Fruit fly (Drosophila melanogaster) whole organism, wandering third instar larva: ENCODE measurements around the gene Osi6.

Experiments used
- CG32264 ChIP-seq: fragments of 200-800 bp; sonication (Bioruptor generic); optimal IDR thresholded peaks from 2 replicates; lab custom pipeline; 2016; ENCODE audit warnings: missing biosample characterization, missing genetic modification characterization
- CG9705 ChIP-seq: fragments of 200-800 bp; sonication (Bioruptor generic); optimal IDR thresholded peaks from 2 replicates; lab custom pipeline; 2018; ENCODE audit warnings: missing biosample characterization, mild to moderate bottlenecking, missing genetic modification characterization
- CrebA ChIP-seq: fragments of 200-800 bp; sonication (Bioruptor generic); optimal IDR thresholded peaks from 2 replicates; lab custom pipeline; 2016; ENCODE audit warnings: missing biosample characterization, mild to moderate bottlenecking, missing genetic modification characterization, borderline replicate concordance
- Dif ChIP-seq: fragments of 200-275, 200-300 bp; sonication (Bioruptor generic); optimal IDR thresholded peaks from 2 replicates; lab custom pipeline; 2018; ENCODE audit warnings: missing biosample characterization, missing genetic modification characterization; ENCODE audit not compliant: partially characterized antibody
- GATAd ChIP-seq: sonication (Bioruptor generic); optimal IDR thresholded peaks from 2 replicates; lab custom pipeline; 2016; ENCODE audit warnings: missing biosample characterization, missing genetic modification characterization
- HLH106 ChIP-seq: fragments of 200-800 bp; optimal IDR thresholded peaks from 3 replicates; lab custom pipeline; 2019; ENCODE audit warnings: missing biosample characterization, mild to moderate bottlenecking, missing genetic modification characterization, moderate library complexity
- Hnf4 ChIP-seq: fragments of 200-800 bp; sonication (Bioruptor generic); optimal IDR thresholded peaks from 2 replicates; lab custom pipeline; 2016; ENCODE audit warnings: missing biosample characterization, mild to moderate bottlenecking, missing genetic modification characterization
- Hr78 ChIP-seq: fragments of >200 bp; optimal IDR thresholded peaks from 2 replicates; lab custom pipeline; 2017; ENCODE audit warnings: missing biosample characterization, missing genetic modification characterization
- Hr83 ChIP-seq: fragments of 200-300 bp; sonication (Bioruptor generic); optimal IDR thresholded peaks from 2 replicates; lab custom pipeline; 2016; ENCODE audit warnings: missing biosample characterization, mild to moderate bottlenecking, missing genetic modification characterization, moderate library complexity; ENCODE audit not compliant: poor library complexity, severe bottlenecking
- Jra ChIP-seq: sonication (Bioruptor generic); optimal IDR thresholded peaks from 2 replicates; lab custom pipeline; 2016; ENCODE audit warnings: missing biosample characterization, missing genetic modification characterization
- Mio ChIP-seq: sonication (Bioruptor generic); optimal IDR thresholded peaks from 2 replicates; lab custom pipeline; 2016; ENCODE audit warnings: missing biosample characterization, missing genetic modification characterization
- Myc ChIP-seq: fragments of >200 bp; optimal IDR thresholded peaks from 2 replicates; lab custom pipeline; 2017
- N ChIP-seq: fragments of >200 bp; optimal IDR thresholded peaks from 2 replicates; lab custom pipeline; 2018; ENCODE audit warnings: missing biosample characterization, missing external identifiers, missing genetic modification characterization
- OdsH ChIP-seq: fragments of 200-800 bp; sonication (Bioruptor generic); optimal IDR thresholded peaks from 2 replicates; lab custom pipeline; 2016; ENCODE audit warnings: missing biosample characterization, mild to moderate bottlenecking, missing genetic modification characterization
- Sp1 ChIP-seq: fragments of 200-800 bp; sonication (Bioruptor generic); optimal IDR thresholded peaks from 3 replicates; lab custom pipeline; 2019; ENCODE audit warnings: missing biosample characterization, mild to moderate bottlenecking, missing genetic modification characterization, moderate library complexity
- br ChIP-seq: fragments of 200-800 bp; sonication (Bioruptor generic); optimal IDR thresholded peaks from 2 replicates; lab custom pipeline; 2016; ENCODE audit warnings: missing biosample characterization, missing genetic modification characterization
- brk ChIP-seq: fragments of 200-800 bp; sonication (Bioruptor generic); optimal IDR thresholded peaks from 2 replicates; lab custom pipeline; 2016; ENCODE audit warnings: missing biosample characterization, mild to moderate bottlenecking, missing genetic modification characterization
- dl ChIP-seq, 2 experiments: fragments of 175-275, 200-275 bp in 1 of 2; fragments of 200-275 bp in 1 of 2; sonication (Bioruptor generic); optimal IDR thresholded peaks; lab custom pipeline; 2018; ENCODE audit warnings: mild to moderate bottlenecking in 2 of 2, missing biosample characterization in 2 of 2, missing genetic modification characterization in 2 of 2, moderate library complexity in 2 of 2; ENCODE audit not compliant: partially characterized antibody in 2 of 2, insufficient read depth in 1 of 2
- dmrt93B ChIP-seq: fragments of 200-800 bp; sonication (Bioruptor generic); optimal IDR thresholded peaks from 2 replicates; lab custom pipeline; 2018; ENCODE audit warnings: missing biosample characterization, mild to moderate bottlenecking, missing genetic modification characterization
- ey ChIP-seq: fragments of 200-800 bp; sonication (Bioruptor generic); optimal IDR thresholded peaks from 2 replicates; lab custom pipeline; 2016; ENCODE audit warnings: missing biosample characterization, missing genetic modification characterization
- foxo ChIP-seq, 2 experiments: fragments of 200-800 bp; sonication (Bioruptor generic); optimal IDR thresholded peaks; 2 replicates in 1 of 2; 3 replicates in 1 of 2; lab custom pipeline; 2016 to 2017; ENCODE audit warnings: missing biosample characterization in 2 of 2, missing genetic modification characterization in 2 of 2
- fru ChIP-seq: fragments of 200-800 bp; sonication (Bioruptor generic); optimal IDR thresholded peaks from 3 replicates; lab custom pipeline; 2016; ENCODE audit warnings: missing biosample characterization, mild to moderate bottlenecking, missing genetic modification characterization
- h ChIP-seq: fragments of 200-800 bp; sonication (Bioruptor generic); optimal IDR thresholded peaks from 3 replicates; lab custom pipeline; 2016; ENCODE audit warnings: missing biosample characterization, mild to moderate bottlenecking, missing genetic modification characterization
- jim ChIP-seq: fragments of 175-275, 200-325 bp; sonication (Bioruptor generic); optimal IDR thresholded peaks from 2 replicates; lab custom pipeline; 2016; ENCODE audit warnings: missing biosample characterization, mild to moderate bottlenecking, missing genetic modification characterization
- psq ChIP-seq: fragments of 200-800 bp; sonication (Bioruptor generic); optimal IDR thresholded peaks from 3 replicates; lab custom pipeline; 2017; ENCODE audit warnings: missing biosample characterization, mild to moderate bottlenecking, missing genetic modification characterization, moderate library complexity
- rgr ChIP-seq: fragments of 200-800 bp; sonication (Bioruptor generic); optimal IDR thresholded peaks from 3 replicates; lab custom pipeline; 2016; ENCODE audit warnings: missing biosample characterization, mild to moderate bottlenecking, missing genetic modification characterization
- sage ChIP-seq: fragments of 200-800 bp; sonication (Bioruptor generic); optimal IDR thresholded peaks from 2 replicates; lab custom pipeline; 2016; ENCODE audit warnings: missing biosample characterization, mild to moderate bottlenecking, missing genetic modification characterization
- sv ChIP-seq: fragments of 200-800 bp; sonication (Bioruptor generic); optimal IDR thresholded peaks from 3 replicates; lab custom pipeline; 2016; ENCODE audit warnings: missing biosample characterization, missing genetic modification characterization
- tai ChIP-seq: sonication (Bioruptor generic); optimal IDR thresholded peaks from 2 replicates; lab custom pipeline; 2016; ENCODE audit warnings: missing biosample characterization, missing genetic modification characterization
- usp ChIP-seq: fragments of >200 bp; optimal IDR thresholded peaks from 2 replicates; lab custom pipeline; 2017; ENCODE audit warnings: missing biosample characterization, missing genetic modification characterization
- woc ChIP-seq: sonication (Bioruptor generic); optimal IDR thresholded peaks from 2 replicates; lab custom pipeline; 2016; ENCODE audit warnings: missing biosample characterization, mild to moderate bottlenecking, missing genetic modification characterization

Osi6 gene

DNA sequence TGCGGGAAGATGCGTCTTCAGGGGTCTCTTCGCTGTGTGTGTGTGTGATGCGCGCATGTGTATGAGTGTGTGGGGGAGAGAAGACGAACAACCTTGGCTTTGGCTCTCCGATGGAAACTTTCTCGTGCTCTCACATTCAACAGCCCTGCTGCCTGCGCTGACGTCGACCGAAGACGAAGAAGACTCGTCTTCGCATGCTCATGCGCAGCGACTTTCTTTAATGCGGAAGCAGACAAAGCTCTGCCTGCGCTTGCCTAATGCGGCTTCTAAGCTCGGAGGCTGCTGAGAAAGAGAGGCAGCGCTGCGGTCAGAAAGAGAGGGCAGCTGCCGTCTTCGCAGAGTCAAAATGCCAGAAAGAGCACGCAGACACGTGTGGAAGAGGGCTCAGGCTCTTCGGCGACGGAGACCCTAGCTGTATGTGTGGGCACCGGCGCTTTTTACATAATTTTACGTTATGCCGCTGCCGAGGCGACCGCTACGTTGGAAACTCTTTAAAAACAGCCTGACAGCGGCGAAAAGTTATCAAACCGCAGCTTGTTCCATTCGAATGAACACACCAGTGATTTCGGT lies at the start of gene Osi6:
Gene Osi6, plus strand, starts transcription at position 520 of the 570 bp plus-strand sequence.
- TF ChIP-seq usp = no peak

DNA sequence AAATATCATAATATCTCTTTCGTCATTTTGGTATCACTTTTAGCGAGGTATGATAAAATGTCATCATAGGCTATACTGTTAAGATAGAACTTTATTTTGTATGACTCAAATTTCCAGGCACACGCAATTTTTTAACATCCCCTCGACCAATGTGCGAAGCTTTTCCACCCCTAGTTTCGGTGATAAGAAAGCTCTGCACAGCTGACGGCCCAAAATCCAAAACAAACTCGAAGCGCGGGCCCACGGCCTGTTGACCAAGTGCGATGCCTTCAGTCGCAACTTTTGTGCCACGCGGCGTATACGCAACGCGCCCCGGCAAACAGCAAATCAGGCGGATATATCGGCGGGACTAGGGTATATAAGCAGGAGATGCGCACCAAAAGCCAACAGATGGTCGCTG lies 47.5 kb upstream of the Osi6 start, which contains the start of gene NPFR:
Gene NPFR, plus strand, starts transcription at position 301 of the 400 bp plus-strand sequence.
- TF ChIP-seq Hnf4 (GFP tag; lab: Kevin White, UChicago) = no peak
- no peak for TF ChIP-seq CrebA (GFP tag; lab: Kevin White, UChicago)

DNA sequence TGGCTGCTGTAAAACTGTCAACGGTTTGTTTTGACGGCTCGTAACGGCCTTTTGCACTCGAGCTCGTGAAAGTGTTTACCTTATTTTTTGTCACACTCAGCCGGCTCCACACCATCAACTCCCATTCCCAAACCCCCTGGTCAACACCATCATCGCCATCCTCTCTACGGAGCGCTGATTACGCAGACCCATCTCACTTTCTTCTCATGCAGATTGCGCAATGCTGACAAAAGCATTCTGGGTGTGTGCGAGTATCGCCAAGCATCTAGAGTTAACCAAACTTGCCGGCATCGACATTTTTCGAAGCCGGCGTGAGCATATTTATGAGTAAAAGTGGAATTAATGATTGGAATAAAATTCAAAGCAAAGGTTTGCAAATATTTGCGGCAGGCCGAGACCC lies 38.1 kb upstream of the Osi6 start:
- TF ChIP-seq CG32264 (GFP tag; lab: Kevin White, UChicago) (no peak), Hr78 (GFP tag; lab: Kevin White, UChicago) (no peak), CrebA (GFP tag; lab: Kevin White, UChicago) (no peak), ey (no peak), sv (no peak), tai (GFP tag; lab: Kevin White, UChicago) (no peak), psq (GFP tag; lab: Kevin White, UChicago) (no peak), brk (GFP tag; lab: Kevin White, UChicago) (no peak), dmrt93B (GFP tag; lab: Kevin White, UChicago) (no peak), Myc (lab: Kevin White, UChicago) (no peak), Sp1 (GFP tag; lab: Kevin White, UChicago) (no peak), HLH106 (tag; lab: Kevin White, UChicago) (no peak), Jra (no peak), Dif (no peak), N (no peak), Hr83 (GFP tag; lab: Kevin White, UChicago) (no peak), GATAd (no peak), dl (GFP tag; optimal IDR thresholded peaks at IDR 0.05; lab: Kevin White, UChicago; ENCODE audit: insufficient read depth in 1 of 2, partially characterized antibody in 2 of 2) (no peak), CG9705 (GFP tag; lab: Kevin White, UChicago) (no peak)

DNA sequence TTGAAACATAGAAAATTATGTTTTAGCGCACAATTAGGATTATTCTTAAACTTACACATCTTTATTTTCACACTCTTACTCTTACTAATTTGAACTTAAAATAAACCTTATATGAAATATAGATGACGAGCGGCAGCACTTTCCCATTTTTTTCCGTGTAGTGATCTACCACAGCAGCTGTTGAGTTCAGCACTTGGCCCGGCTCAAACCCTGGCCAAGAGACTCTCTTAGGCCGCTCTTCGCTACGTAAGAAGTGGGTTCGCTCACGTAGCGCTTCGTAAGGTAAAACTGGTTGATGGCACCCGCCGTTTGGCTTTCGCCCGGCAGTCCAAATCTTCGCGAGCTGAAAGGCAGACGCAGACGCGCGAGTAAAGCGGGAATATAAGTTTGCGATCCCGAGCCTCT lies 36.0 kb upstream of the Osi6 start, which contains the start of gene Osi24:
Gene Osi24, plus strand, starts transcription at position 324 of the 405 bp plus-strand sequence.
- TF ChIP-seq dl (GFP tag; optimal IDR thresholded peaks at IDR 0.05; lab: Kevin White, UChicago; ENCODE audit: insufficient read depth in 1 of 2, partially characterized antibody in 2 of 2) (peak in 1 of 2 experiments; percentile 33), OdsH (GFP tag; lab: Kevin White, UChicago) (peak; percentile 68), fru (GFP tag; lab: Kevin White, UChicago) (peak; percentile 53), foxo (GFP tag; optimal IDR thresholded peaks at IDR 0.05; lab: Kevin White, UChicago) (peak in 1 of 2 experiments; percentile 64), h (GFP tag; lab: Kevin White, UChicago) (peak; percentile 73), psq (GFP tag; lab: Kevin White, UChicago) (peak; percentile 14), sage (GFP tag; lab: Kevin White, UChicago) (no peak), Dif (peak; percentile 29), Sp1 (GFP tag; lab: Kevin White, UChicago) (peak; percentile 8), rgr (GFP tag; lab: Kevin White, UChicago) (peak; percentile 64), HLH106 (tag; lab: Kevin White, UChicago) (peak; percentile 19), Mio (GFP tag; lab: Kevin White, UChicago) (no peak), brk (GFP tag; lab: Kevin White, UChicago) (peak; percentile 25), ey (peak; percentile 58), Hnf4 (GFP tag; lab: Kevin White, UChicago) (peak; percentile 63), Myc (lab: Kevin White, UChicago) (no peak), dmrt93B (GFP tag; lab: Kevin White, UChicago) (peak; percentile 8), woc (GFP tag; lab: Kevin White, UChicago) (peak; percentile 15), br (GFP tag; lab: Kevin White, UChicago) (peak; percentile 27), sv (peak; percentile 24), jim (GFP tag; lab: Kevin White, UChicago) (no peak)
